Fruit fly (Drosophila melanogaster): ENCODE results near the gene CG43965.
A peak's percentile ranks its signal among the peaks of the same experiment; 100 is the strongest.

The CG43965 gene

dm6 chr3L:8765493-8765892 is 39.9 kb upstream of the CG43965 start (continued):
- TF ChIP-seq CG34224 (GFP tag; IDR thresholded peaks at IDR 0.05; ENCODE audit: partially characterized antibody) (no peak), CG15696 (tag; optimal IDR thresholded peaks at IDR 0.05) (peak; percentile 45), shn (GFP tag; optimal IDR thresholded peaks at IDR 0.05) (no peak), CG10959 (GFP tag; IDR thresholded peaks at IDR 0.05) (peak; percentile 37), trem (tag; optimal IDR thresholded peaks at IDR 0.05) (no peak), HLH54F (GFP tag; optimal IDR thresholded peaks at IDR 0.05) (no peak), vfl (GFP tag; optimal IDR thresholded peaks at IDR 0.05) (no peak), CG7372 (GFP tag; IDR thresholded peaks at IDR 0.05) (0 out of 2 replicates have a peak, but pooled peaks have one; percentile 5), CG14050 (GFP tag; IDR thresholded peaks at IDR 0.05) (peak; percentile 37; the same call in 2 of the 3 replicates), zfh1 (GFP tag; IDR thresholded peaks at IDR 0.05) (peak; percentile 74), Ets65A (GFP tag) (peak; percentile 92), Oaz (GFP tag; IDR thresholded peaks at IDR 0.05) (peak; percentile 14), Rx (GFP tag; IDR thresholded peaks at IDR 0.05) (peak; percentile 67), Lim3 (GFP tag; IDR thresholded peaks at IDR 0.05) (peak; percentile 42), peb (GFP tag; IDR thresholded peaks at IDR 0.05) (peak; percentile 65), fd64A (GFP tag; optimal IDR thresholded peaks at IDR 0.05) (no peak), gfzf (GFP tag; optimal IDR thresholded peaks at IDR 0.05) (no peak), pan (optimal IDR thresholded peaks at IDR 0.05) (no peak), pan (GFP tag; optimal IDR thresholded peaks at IDR 0.05 in 1 of 2, IDR thresholded peaks at IDR 0.05 in 1 of 2) (peak in 1 of 2 experiments; percentile 35), CG3995 (GFP tag; optimal IDR thresholded peaks at IDR 0.05) (no peak), sqz (GFP tag; optimal IDR thresholded peaks at IDR 0.05) (no peak), CG11695 (GFP tag; IDR thresholded peaks at IDR 0.05) (no peak; the same call in 2 of the 3 replicates), ase (GFP tag; IDR thresholded peaks at IDR 0.05) (peak; percentile 31; the same call in 2 of the 3 replicates), Abd-B (GFP tag; optimal IDR thresholded peaks at IDR 0.05) (no peak), HmgD (GFP tag; optimal IDR thresholded peaks at IDR 0.05) (no peak), cwo (GFP tag; optimal IDR thresholded peaks at IDR 0.05) (no peak), cg (GFP tag; optimal IDR thresholded peaks at IDR 0.05) (peak; percentile 10), Ravus (GFP tag; IDR thresholded peaks at IDR 0.05) (peak; percentile 6; the same call in 1 of the 2 replicates), CG4360 (GFP tag; IDR thresholded peaks at IDR 0.05) (0 out of 2 replicates have a peak, but pooled peaks have one; percentile 4), esg (GFP tag; conservative IDR thresholded peaks at IDR 0.05) (peak; percentile 14; the same call in 1 of the 2 replicates), Tbp (GFP tag; optimal IDR thresholded peaks at IDR 0.05) (no peak), B-H1 (GFP tag; IDR thresholded peaks at IDR 0.05) (peak; percentile 13; the same call in 2 of the 3 replicates), Fer1 (GFP tag; optimal IDR thresholded peaks at IDR 0.05) (no peak), CG10366 (GFP tag; IDR thresholded peaks at IDR 0.05) (peak; percentile 54), H2.0 (GFP tag; IDR thresholded peaks at IDR 0.05) (peak; percentile 74), croc (GFP tag; conservative IDR thresholded peaks at IDR 0.05) (peak; percentile 12), CG12942 (GFP tag; optimal IDR thresholded peaks at IDR 0.05) (no peak), CG15479 (GFP tag; optimal IDR thresholded peaks at IDR 0.05) (no peak), crol (GFP tag; IDR thresholded peaks at IDR 0.05) (no peak), cas (GFP tag; IDR thresholded peaks at IDR 0.05) (no peak), bowl (GFP tag; IDR thresholded peaks at IDR 0.05) (peak; percentile 40; the same call in 1 of the 2 replicates), Awh (GFP tag; IDR thresholded peaks at IDR 0.05) (peak; percentile 70), CG8765 (GFP tag; IDR thresholded peaks at IDR 0.05) (peak; percentile 18; the same call in 1 of the 2 replicates), dysf (GFP tag; IDR thresholded peaks at IDR 0.05) (no peak; the same call in 2 of the 3 replicates), tup (GFP tag; optimal IDR thresholded peaks at IDR 0.05) (no peak), CG12659 (GFP tag; optimal IDR thresholded peaks at IDR 0.05) (no peak), Nf-YA (GFP tag; IDR thresholded peaks at IDR 0.05) (peak; percentile 19; the same call in 1 of the 2 replicates), ap (GFP tag; IDR thresholded peaks at IDR 0.05) (peak; percentile 67), zf30C (GFP tag; optimal IDR thresholded peaks at IDR 0.05) (peak; percentile 71), fru (optimal IDR thresholded peaks at IDR 0.05) (no peak), CG5245 (GFP tag; optimal IDR thresholded peaks at IDR 0.05) (no peak), sisA (GFP tag; IDR thresholded peaks at IDR 0.05) (peak; percentile 21; the same call in 1 of the 2 replicates), danr (GFP tag; IDR thresholded peaks at IDR 0.05) (no peak)
